Fruit fly (Drosophila melanogaster) whole organism, embryonic: ENCODE results near the gene CG42833.

Source experiments
- CG11398 ChIP-seq: fragments of 200-800 bp; sonication (Bioruptor generic); optimal IDR thresholded peaks from 2 replicates; lab custom pipeline; 2016; ENCODE audit warnings: missing biosample characterization, missing genetic modification characterization
- CG12219 ChIP-seq: fragments of 200-800 bp; sonication (Bioruptor generic); optimal IDR thresholded peaks from 3 replicates; lab custom pipeline; 2018; ENCODE audit warnings: missing biosample characterization, mild to moderate bottlenecking, missing genetic modification characterization
- CG12744 ChIP-seq: fragments of 200-800 bp; sonication (Bioruptor generic); optimal IDR thresholded peaks from 2 replicates; lab custom pipeline; 2016; ENCODE audit warnings: missing biosample characterization, missing genetic modification characterization
- CG14014 ChIP-seq: fragments of 200-800 bp; sonication (Bioruptor generic); IDR thresholded peaks from 2 replicates; pipeline ENCODE4 v1.3.6; 2022; ENCODE audit warnings: missing biosample characterization, missing genetic modification characterization
- CG15011 ChIP-seq: fragments of 200-800 bp; sonication (Bioruptor generic); optimal IDR thresholded peaks from 3 replicates; lab custom pipeline; 2018; ENCODE audit warnings: missing biosample characterization, mild to moderate bottlenecking, missing genetic modification characterization
- CG1529 ChIP-seq: fragments of 200-800 bp; sonication (Bioruptor generic); optimal IDR thresholded peaks from 3 replicates; lab custom pipeline; 2018; ENCODE audit warnings: missing biosample characterization, missing genetic modification characterization
- CG1792 ChIP-seq: fragments of 200-800 bp; sonication (Bioruptor generic); optimal IDR thresholded peaks from 2 replicates; lab custom pipeline; 2016; ENCODE audit warnings: missing biosample characterization, missing genetic modification characterization
- CG6254 ChIP-seq: fragments of 200-800 bp; sonication (Bioruptor generic); optimal IDR thresholded peaks from 3 replicates; lab custom pipeline; 2017; ENCODE audit warnings: mild to moderate bottlenecking, missing biosample characterization, missing genetic modification reagents, missing genetic modification characterization
- CG6683 ChIP-seq: fragments of 200-800 bp; sonication (Bioruptor generic); optimal IDR thresholded peaks from 2 replicates; lab custom pipeline; 2017; ENCODE audit warnings: missing biosample characterization, mild to moderate bottlenecking, missing genetic modification characterization, missing genetic modification reagents
- CG7745 ChIP-seq: fragments of 200-800 bp; sonication (Bioruptor generic); optimal IDR thresholded peaks from 2 replicates; lab custom pipeline; 2018; ENCODE audit warnings: missing biosample characterization, mild to moderate bottlenecking, missing genetic modification characterization, moderate library complexity
- CG7963 ChIP-seq: fragments of 200-800 bp; sonication (Bioruptor generic); IDR thresholded peaks from 3 replicates; pipeline ENCODE4 v1.3.6; 2022; ENCODE audit warnings: missing biosample characterization, missing genetic modification characterization; ENCODE audit not compliant: partially characterized antibody
- CG8281 ChIP-seq: fragments of 200-800 bp; sonication (Bioruptor generic); optimal IDR thresholded peaks from 2 replicates; lab custom pipeline; 2018; ENCODE audit warnings: missing biosample characterization, mild to moderate bottlenecking, missing genetic modification characterization, moderate library complexity
- CG8944 ChIP-seq: fragments of 200-800 bp; sonication (Bioruptor generic); optimal IDR thresholded peaks from 3 replicates; lab custom pipeline; 2016; ENCODE audit warnings: missing biosample characterization, missing genetic modification characterization
- CkIIα-i1 ChIP-seq: fragments of 200-800 bp; sonication (Bioruptor generic); IDR thresholded peaks from 2 replicates; pipeline ENCODE4 v1.3.6; 2022; ENCODE audit warnings: missing biosample characterization, missing genetic modification characterization
- Doc3 ChIP-seq: fragments of 200-800 bp; sonication (Bioruptor generic); IDR thresholded peaks from 3 replicates; pipeline ENCODE4 v1.3.6; 2022; ENCODE audit warnings: missing biosample characterization, missing genetic modification characterization; ENCODE audit not compliant: partially characterized antibody
- HHEX ChIP-seq: fragments of 200-800 bp; sonication (Bioruptor generic); optimal IDR thresholded peaks from 3 replicates; lab custom pipeline; 2017; ENCODE audit warnings: missing biosample characterization, mild to moderate bottlenecking, missing genetic modification characterization, missing genetic modification reagents
- Hr39 ChIP-seq: fragments of >200 bp; optimal IDR thresholded peaks from 2 replicates; lab custom pipeline; 2017
- Hr51 ChIP-seq, 2 experiments: fragments of 200-800 bp; sonication (Bioruptor generic); optimal IDR thresholded peaks; 2 replicates in 1 of 2; 3 replicates in 1 of 2; lab custom pipeline; 2016 to 2018; ENCODE audit warnings: missing biosample characterization in 2 of 2, missing genetic modification characterization in 2 of 2, mild to moderate bottlenecking in 1 of 2, moderate library complexity in 1 of 2
- Rfx ChIP-seq: fragments of 200-800 bp; sonication (Bioruptor generic); IDR thresholded peaks from 2 replicates; pipeline ENCODE4 v1.3.6; 2022; ENCODE audit warnings: missing biosample characterization, missing genetic modification characterization
- Scr ChIP-seq: fragments of 200-800 bp; sonication (Bioruptor generic); IDR thresholded peaks from 2 replicates; pipeline ENCODE4 v1.3.6; 2022; ENCODE audit warnings: missing biosample characterization, missing genetic modification characterization; ENCODE audit not compliant: partially characterized antibody
- Sry-δ ChIP-seq: fragments of 200-800 bp; sonication (Bioruptor generic); optimal IDR thresholded peaks from 2 replicates; lab custom pipeline; 2016; ENCODE audit warnings: missing biosample characterization, missing genetic modification characterization
- Trl ChIP-seq, 3 experiments: fragments of >200 bp in 2 of 3; fragments of 200-800 bp in 1 of 3; sonication (Bioruptor generic) in 1 of 3; optimal IDR thresholded peaks; 2 replicates in 1 of 3; 3 replicates in 2 of 3; lab custom pipeline; 2016 to 2017; ENCODE audit warnings: missing biosample characterization in 1 of 3, missing genetic modification characterization in 1 of 3
- Usf ChIP-seq: fragments of 200-800 bp; sonication (Bioruptor generic); optimal IDR thresholded peaks from 2 replicates; lab custom pipeline; 2017; ENCODE audit warnings: missing genotype, missing biosample characterization, missing genetic modification characterization
- az2 ChIP-seq: fragments of 200-800 bp; sonication (Bioruptor generic); optimal IDR thresholded peaks from 3 replicates; lab custom pipeline; 2016; ENCODE audit warnings: missing biosample characterization, missing genetic modification characterization
- bcd ChIP-seq: fragments of 200-800 bp; sonication (Bioruptor generic); optimal IDR thresholded peaks from 2 replicates; lab custom pipeline; 2017; ENCODE audit warnings: missing biosample characterization, mild to moderate bottlenecking, missing genetic modification characterization
- ci ChIP-seq: fragments of 200-800 bp; sonication (Bioruptor generic); IDR thresholded peaks from 3 replicates; pipeline ENCODE4 v1.3.6; 2022; ENCODE audit warnings: missing biosample characterization, missing genetic modification characterization
- cwo ChIP-seq: fragments of 200-800 bp; sonication (Bioruptor generic); optimal IDR thresholded peaks from 3 replicates; lab custom pipeline; 2017; ENCODE audit warnings: missing biosample characterization, missing genetic modification characterization, mild to moderate bottlenecking, moderate library complexity, missing genetic modification reagents
- dm ChIP-seq: fragments of 200-800 bp; sonication (Bioruptor generic); optimal IDR thresholded peaks from 3 replicates; lab custom pipeline; 2016; ENCODE audit warnings: missing biosample characterization, missing genetic modification characterization
- gce ChIP-seq: fragments of 200-800 bp; sonication (Bioruptor generic); IDR thresholded peaks from 3 replicates; pipeline ENCODE4 v1.3.6; 2022; ENCODE audit warnings: missing biosample characterization, missing genetic modification characterization
- gcm ChIP-seq: fragments of 200-800 bp; sonication (Bioruptor generic); optimal IDR thresholded peaks from 2 replicates; lab custom pipeline; 2019; ENCODE audit warnings: missing biosample characterization, mild to moderate bottlenecking, missing genetic modification characterization, moderate library complexity
- grau ChIP-seq: fragments of 200-800 bp; optimal IDR thresholded peaks from 3 replicates; lab custom pipeline; 2019; ENCODE audit warnings: missing biosample characterization, mild to moderate bottlenecking, missing genetic modification characterization, moderate library complexity
- h ChIP-seq: fragments of >200 bp; optimal IDR thresholded peaks from 2 replicates; lab custom pipeline; 2017
- hbn ChIP-seq: fragments of 200-800 bp; sonication (Bioruptor generic); IDR thresholded peaks from 2 replicates; pipeline ENCODE4 v1.3.6; 2022; ENCODE audit warnings: missing biosample characterization, missing genetic modification characterization; ENCODE audit not compliant: partially characterized antibody
- ken ChIP-seq: fragments of 200-800 bp; sonication (Bioruptor generic); IDR thresholded peaks from 3 replicates; pipeline ENCODE4 v1.3.6; 2022; ENCODE audit warnings: missing biosample characterization, missing genetic modification characterization
- lbe ChIP-seq: fragments of 200-800 bp; sonication (Bioruptor generic); optimal IDR thresholded peaks from 2 replicates; lab custom pipeline; 2016; ENCODE audit warnings: missing biosample characterization, mild to moderate bottlenecking, missing genetic modification characterization
- mam ChIP-seq: fragments of 200-800 bp; sonication (Bioruptor generic); optimal IDR thresholded peaks from 3 replicates; lab custom pipeline; 2016; ENCODE audit warnings: missing biosample characterization, missing genetic modification characterization
- nerfin-2 ChIP-seq: fragments of 200-800 bp; sonication (Bioruptor generic); IDR thresholded peaks from 2 replicates; pipeline ENCODE4 v1.3.6; 2022; ENCODE audit warnings: missing biosample characterization, missing genetic modification characterization; ENCODE audit not compliant: partially characterized antibody
- sens-2 ChIP-seq: fragments of 200-800 bp; sonication (Bioruptor generic); IDR thresholded peaks from 2 replicates; pipeline ENCODE4 v1.3.6; 2022; ENCODE audit warnings: missing biosample characterization, missing genetic modification characterization
- so ChIP-seq: fragments of 200-800 bp; sonication (Bioruptor generic); IDR thresholded peaks from 3 replicates; pipeline ENCODE4 v1.3.6; 2022; ENCODE audit warnings: missing biosample characterization, missing genetic modification characterization
- tin ChIP-seq: fragments of 200-800 bp; sonication (Bioruptor generic); optimal IDR thresholded peaks from 3 replicates; lab custom pipeline; 2016; ENCODE audit warnings: missing biosample characterization, missing genetic modification characterization
- tna ChIP-seq: fragments of 200-800 bp; sonication (Bioruptor generic); IDR thresholded peaks from 2 replicates; pipeline ENCODE4 v1.3.6; 2022; ENCODE audit warnings: missing biosample characterization, missing genetic modification characterization; ENCODE audit not compliant: partially characterized antibody
- toy ChIP-seq: fragments of 200-800 bp; sonication (Bioruptor generic); IDR thresholded peaks from 2 replicates; pipeline ENCODE4 v1.3.6; 2022; ENCODE audit warnings: missing biosample characterization, missing genetic modification characterization
- trem ChIP-seq: fragments of 200-800 bp; optimal IDR thresholded peaks from 3 replicates; lab custom pipeline; 2019; ENCODE audit warnings: missing biosample characterization, mild to moderate bottlenecking, missing genetic modification characterization, moderate library complexity
- trh ChIP-seq: fragments of 200-800 bp; sonication (Bioruptor generic); optimal IDR thresholded peaks from 2 replicates; lab custom pipeline; 2016; ENCODE audit warnings: missing biosample characterization, missing genetic modification characterization
- vfl ChIP-seq: fragments of 200-800 bp; sonication (Bioruptor generic); optimal IDR thresholded peaks from 2 replicates; lab custom pipeline; 2016; ENCODE audit warnings: missing biosample characterization, missing genetic modification characterization
- zen ChIP-seq: fragments of 200-800 bp; sonication (Bioruptor generic); optimal IDR thresholded peaks from 3 replicates; lab custom pipeline; 2018; ENCODE audit warnings: missing biosample characterization, mild to moderate bottlenecking, missing genetic modification characterization, moderate library complexity
- zfh1 ChIP-seq: fragments of 200-800 bp; sonication (Bioruptor generic); IDR thresholded peaks from 3 replicates; pipeline ENCODE4 v1.3.6; 2022; ENCODE audit warnings: missing biosample characterization, missing genetic modification characterization
- zfh2 ChIP-seq: fragments of 200-800 bp; sonication (Bioruptor generic); optimal IDR thresholded peaks from 2 replicates; lab custom pipeline; 2016; ENCODE audit warnings: missing biosample characterization, missing genetic modification characterization

CG42833 gene

DNA sequence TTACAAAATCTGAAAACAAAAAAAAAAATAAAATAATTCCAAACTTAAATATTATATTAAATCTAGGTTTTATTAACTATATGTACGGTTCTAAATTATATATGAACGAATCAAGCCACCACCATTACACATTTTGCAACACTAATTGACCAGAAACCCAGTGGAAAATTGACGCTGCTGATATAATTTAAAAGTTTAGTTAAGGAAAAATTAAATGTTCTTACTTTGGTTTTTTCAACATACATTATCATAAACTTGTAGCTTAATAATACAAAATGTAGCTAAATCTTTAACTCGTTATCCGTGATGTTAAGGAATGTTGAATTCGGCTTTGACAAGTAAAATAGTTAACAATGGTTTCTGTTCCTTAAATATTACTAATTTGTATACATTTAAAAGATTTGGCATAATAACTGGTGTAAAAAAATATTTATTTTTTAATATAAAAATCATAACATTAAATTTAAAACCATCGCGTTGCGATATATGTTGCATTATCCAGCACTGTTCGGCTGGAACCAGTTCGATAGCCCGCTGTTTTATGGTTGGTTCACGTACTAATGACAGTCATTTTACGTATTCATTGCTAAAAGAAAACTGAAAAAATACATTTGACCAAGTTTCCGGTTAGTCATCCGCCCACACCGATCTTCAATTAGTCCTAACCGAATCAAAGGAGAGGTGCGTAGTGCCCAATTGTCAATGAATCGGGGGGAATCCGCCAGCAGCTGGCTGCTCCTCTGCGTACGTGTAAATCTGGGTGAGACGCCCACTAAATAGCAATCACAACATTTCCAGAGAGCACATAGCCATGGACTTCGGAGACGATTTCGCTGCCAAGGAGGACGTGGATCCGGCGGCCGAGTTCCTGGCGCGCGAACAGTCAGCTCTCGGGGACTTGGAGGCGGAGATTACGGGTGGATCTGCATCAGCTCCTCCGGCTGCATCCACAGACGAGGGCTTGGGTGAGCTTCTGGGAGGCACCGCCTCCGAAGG lies 42.4 kb downstream of the CG42833 start (continued):
- TF ChIP-seq cwo (peak; percentile 47), Sry-δ (GFP tag; lab: Kevin White, UChicago) (peak; percentile 19), Trl (optimal IDR thresholded peaks at IDR 0.05; lab: Kevin White, UChicago) (no peak), Trl (GFP tag; optimal IDR thresholded peaks at IDR 0.05; lab: Kevin White, UChicago) (no peak), Hr51 (GFP tag; optimal IDR thresholded peaks at IDR 0.05; lab: Kevin White, UChicago) (peak in 1 of 2 experiments; percentile 73), hbn (GFP tag; lab: Robert Waterston, UW) (peak; percentile 60; the same call in 1 of the 2 replicates), tna (no peak), CG15011 (no peak), trem (tag; lab: Kevin White, UChicago) (peak; percentile 10), gce (GFP tag; lab: Robert Waterston, UW) (peak; percentile 72), dm (no peak), Usf (GFP tag; lab: Kevin White, UChicago) (no peak), tin (peak; percentile 41), Rfx (GFP tag; lab: Robert Waterston, UW) (peak; percentile 63), trh (GFP tag; lab: Kevin White, UChicago) (peak; percentile 3), sens-2 (GFP tag; lab: Robert Waterston, UW) (no peak), zfh1 (GFP tag; lab: Robert Waterston, UW) (peak; percentile 74; the same call in 2 of the 3 replicates), so (0 out of 3 replicates have a peak, but pooled peaks have one; percentile 45), zfh2 (GFP tag; lab: Kevin White, UChicago) (no peak), ken (GFP tag; lab: Robert Waterston, UW) (peak; percentile 59; the same call in 2 of the 3 replicates), grau (peak; percentile 71), CG11398 (no peak), CG8944 (GFP tag; lab: Kevin White, UChicago) (peak; percentile 11), CG6683 (GFP tag; lab: Kevin White, UChicago) (peak; percentile 4), CG6254 (GFP tag; lab: Kevin White, UChicago) (no peak), CG1529 (GFP tag; lab: Kevin White, UChicago) (peak; percentile 3), ci (peak; percentile 52), Scr (peak; percentile 75), HHEX (GFP tag; lab: Kevin White, UChicago) (peak; percentile 2), CG7963 (GFP tag; lab: Robert Waterston, UW) (no peak), bcd (GFP tag; lab: Kevin White, UChicago) (peak; percentile 65), Hr39 (lab: Kevin White, UChicago) (no peak), mam (GFP tag; lab: Kevin White, UChicago) (no peak), gcm (GFP tag; lab: Kevin White, UChicago) (peak; percentile 83), CG12744 (GFP tag; lab: Kevin White, UChicago) (no peak), az2 (GFP tag; lab: Kevin White, UChicago) (peak; percentile 27), toy (GFP tag; lab: Robert Waterston, UW) (no peak), CG1792 (GFP tag; lab: Kevin White, UChicago) (no peak), CG7745 (tag; lab: Kevin White, UChicago) (no peak), zen (peak; percentile 74), vfl (GFP tag; lab: Kevin White, UChicago) (no peak), CG12219 (GFP tag; lab: Kevin White, UChicago) (peak; percentile 2), CG8281 (tag; lab: Kevin White, UChicago) (no peak), CG14014 (GFP tag; lab: Robert Waterston, UW) (peak; percentile 43; the same call in 1 of the 2 replicates), h (no peak), CkIIα-i1 (GFP tag; lab: Robert Waterston, UW) (no peak), nerfin-2 (peak; percentile 43), Doc3 (GFP tag; lab: Robert Waterston, UW) (peak; percentile 52), lbe (peak; percentile 37)
